Fruit fly (Drosophila melanogaster): ENCODE measurements around the gene CG17475.

The CG17475 gene

dm6 chr3R:17138699-17139098, 8.5 kb upstream of the CG17475 start, which contains the start of gene CG5265:
Gene CG5265, plus strand, starts transcription at chr3R:17138999.
- no peak for TF ChIP-seq CG6813 (GFP tag; optimal IDR thresholded peaks at IDR 0.05)

- TF ChIP-seq CG8089 (GFP tag; optimal IDR thresholded peaks at IDR 0.05) (no peak), Sry-β (GFP tag; optimal IDR thresholded peaks at IDR 0.05) (no peak), lab (GFP tag; optimal IDR thresholded peaks at IDR 0.05) (no peak), CG4424 (GFP tag; optimal IDR thresholded peaks at IDR 0.05) (no peak), chinmo (GFP tag; IDR thresholded peaks at IDR 0.05; ENCODE audit: partially characterized antibody) (no peak), Rfx (GFP tag; IDR thresholded peaks at IDR 0.05) (no peak), H15 (GFP tag; IDR thresholded peaks at IDR 0.05) (no peak), emc (GFP tag; optimal IDR thresholded peaks at IDR 0.05) (no peak), CG6689 (GFP tag; IDR thresholded peaks at IDR 0.05) (no peak), CG11398 (GFP tag; optimal IDR thresholded peaks at IDR 0.05) (no peak), CG4617 (GFP tag; optimal IDR thresholded peaks at IDR 0.05; ENCODE audit: borderline replicate concordance) (no peak), CG12744 (GFP tag; optimal IDR thresholded peaks at IDR 0.05) (no peak), kni (GFP tag; optimal IDR thresholded peaks at IDR 0.05) (no peak), onecut (GFP tag; IDR thresholded peaks at IDR 0.05) (no peak), D19A (tag; optimal IDR thresholded peaks at IDR 0.05) (no peak), otp (GFP tag; IDR thresholded peaks at IDR 0.05) (no peak), pum (GFP tag; optimal IDR thresholded peaks at IDR 0.05) (no peak), CG10147 (GFP tag; optimal IDR thresholded peaks at IDR 0.05) (no peak), CG1233 (GFP tag; optimal IDR thresholded peaks at IDR 0.05) (no peak)
Observed at dm6 chr3R:17137593-17137992, 7.4 kb upstream of the CG17475 start, which contains the start of gene CG5255. Gene CG5255, plus strand, starts transcription at chr3R:17137893.

dm6 chr3R:17135747-17136146, 5.5 kb upstream of the CG17475 start, which contains the start of gene CG5246:
Gene CG5246, plus strand, starts transcription at chr3R:17136111.
- no peak for TF ChIP-seq bbx (GFP tag; IDR thresholded peaks at IDR 0.05; ENCODE audit: partially characterized antibody)
- no peak for TF ChIP-seq Sry-δ (GFP tag; optimal IDR thresholded peaks at IDR 0.05)
- no peak for TF ChIP-seq dysf (GFP tag; IDR thresholded peaks at IDR 0.05)
- peak; percentile 38 for TF ChIP-seq grn (GFP tag; optimal IDR thresholded peaks at IDR 0.05)
- peak; percentile 72 for TF ChIP-seq exex (tag; optimal IDR thresholded peaks at IDR 0.05)
- TF ChIP-seq Hey (tag; optimal IDR thresholded peaks at IDR 0.05): peak; percentile 23
- peak; percentile 27 for TF ChIP-seq sug (tag; optimal IDR thresholded peaks at IDR 0.05)
- no peak for TF ChIP-seq Atf6 (GFP tag; IDR thresholded peaks at IDR 0.05)
- TF ChIP-seq CG8290 (GFP tag; optimal IDR thresholded peaks at IDR 0.05): no peak
- TF ChIP-seq CG8290 (tag; optimal IDR thresholded peaks at IDR 0.05): no peak
- TF ChIP-seq CG3995 (GFP tag; optimal IDR thresholded peaks at IDR 0.05): no peak
- no peak for TF ChIP-seq CG9932 (GFP tag; IDR thresholded peaks at IDR 0.05)

- TF ChIP-seq Neu2 (GFP tag; optimal IDR thresholded peaks at IDR 0.05; ENCODE audit: borderline replicate concordance) (no peak), CG13894 (tag; optimal IDR thresholded peaks at IDR 0.05) (no peak), Vsx1 (GFP tag; optimal IDR thresholded peaks at IDR 0.05) (no peak)
Observed at dm6 chr3R:17133897-17134296, 3.7 kb upstream of the CG17475 start, which contains the start of gene CG31267. Gene CG31267, plus strand, starts transcription at chr3R:17134197.
